Fruit fly (Drosophila melanogaster): ENCODE data around the gene Nepl8.

The Nepl8 gene

DNA sequence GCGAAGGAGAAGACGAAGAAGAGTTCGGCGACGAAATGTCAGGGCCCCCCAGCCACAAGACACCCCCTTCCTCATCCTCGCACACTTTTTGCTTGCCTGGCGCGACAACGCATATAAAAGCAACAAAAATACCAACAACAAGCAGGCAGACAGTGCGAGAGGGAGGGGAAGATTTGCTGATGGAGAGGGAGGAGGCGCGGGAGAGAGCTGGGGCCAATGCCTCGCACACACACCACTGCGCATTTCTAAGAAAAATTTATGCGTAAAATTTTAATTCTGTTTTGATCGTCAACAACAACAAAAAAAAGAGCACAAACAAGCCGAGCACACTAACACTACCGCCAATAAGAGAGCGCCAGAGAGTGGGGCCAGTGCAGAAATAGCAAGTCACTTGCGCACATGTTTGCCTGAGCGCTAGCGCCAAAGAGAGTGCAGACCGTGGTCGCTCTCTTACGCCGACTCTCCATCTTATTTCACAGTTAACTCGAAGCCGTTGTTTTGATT lies 38.1 kb downstream of the Nepl8 start (continued):
- peak; percentile 29; the same call in 1 of the 3 replicates for TF ChIP-seq Mrtf (GFP tag; IDR thresholded peaks at IDR 0.05)
- peak; percentile 69 for TF ChIP-seq B-H2 (GFP tag; optimal IDR thresholded peaks at IDR 0.05)
- TF ChIP-seq CG9215 (GFP tag; IDR thresholded peaks at IDR 0.05), result no peak
- TF ChIP-seq pan (optimal IDR thresholded peaks at IDR 0.05), result no peak
- TF ChIP-seq pan (GFP tag; optimal IDR thresholded peaks at IDR 0.05 in 1 of 2, IDR thresholded peaks at IDR 0.05 in 1 of 2), result peak in 1 of 2 experiments; percentile 42
- TF ChIP-seq kni (GFP tag; optimal IDR thresholded peaks at IDR 0.05), result peak; percentile 93
- TF ChIP-seq NfI (GFP tag; optimal IDR thresholded peaks at IDR 0.05), result peak; percentile 18
- TF ChIP-seq vvl (GFP tag; IDR thresholded peaks at IDR 0.05), result peak; percentile 93
- TF ChIP-seq Hr78 (GFP tag; optimal IDR thresholded peaks at IDR 0.05), result peak in 1 of 2 experiments; percentile 73
- no peak for TF ChIP-seq dysf (GFP tag; IDR thresholded peaks at IDR 0.05)
- TF ChIP-seq CG17385 (GFP tag; optimal IDR thresholded peaks at IDR 0.05), result peak; percentile 44
- peak; percentile 51 for TF ChIP-seq wek (GFP tag; optimal IDR thresholded peaks at IDR 0.05)
- no peak; the same call in none of the 2 replicates for TF ChIP-seq onecut (GFP tag; IDR thresholded peaks at IDR 0.05)
- TF ChIP-seq Oli (tag; optimal IDR thresholded peaks at IDR 0.05), result no peak
- TF ChIP-seq Eip74EF (GFP tag; optimal IDR thresholded peaks at IDR 0.05), result peak in 1 of 2 experiments; percentile 68
- no peak for TF ChIP-seq D (optimal IDR thresholded peaks at IDR 0.05)
- TF ChIP-seq D (GFP tag; optimal IDR thresholded peaks at IDR 0.05), result no peak
- TF ChIP-seq CG1792 (GFP tag; optimal IDR thresholded peaks at IDR 0.05), result peak; percentile 35
- no peak for TF ChIP-seq Doc2 (GFP tag; IDR thresholded peaks at IDR 0.05)
- no peak for TF ChIP-seq jing (GFP tag; optimal IDR thresholded peaks at IDR 0.05)
- no peak for TF ChIP-seq crp (GFP tag; optimal IDR thresholded peaks at IDR 0.05)
- peak; percentile 80 for TF ChIP-seq nom (GFP tag; optimal IDR thresholded peaks at IDR 0.05)
- 0 out of 2 replicates have a peak, but pooled peaks have one; percentile 30 for TF ChIP-seq CG32772 (GFP tag; IDR thresholded peaks at IDR 0.05)
- TF ChIP-seq hth (optimal IDR thresholded peaks at IDR 0.05), result no peak
- TF ChIP-seq da (GFP tag; optimal IDR thresholded peaks at IDR 0.05), result no peak
- TF ChIP-seq odd (GFP tag; optimal IDR thresholded peaks at IDR 0.05), result peak; percentile 48
- TF ChIP-seq NC2β (GFP tag; optimal IDR thresholded peaks at IDR 0.05), result no peak
- peak; percentile 44 for TF ChIP-seq CG6683 (GFP tag; optimal IDR thresholded peaks at IDR 0.05)
- TF ChIP-seq ttk (GFP tag; IDR thresholded peaks at IDR 0.05), result no peak
- TF ChIP-seq lbe (GFP tag; optimal IDR thresholded peaks at IDR 0.05), result peak; percentile 70
- peak; percentile 31 for TF ChIP-seq CG15696 (tag; optimal IDR thresholded peaks at IDR 0.05)
- 0 out of 2 replicates have a peak, but pooled peaks have one; percentile 18 for TF ChIP-seq CG31224 (GFP tag; IDR thresholded peaks at IDR 0.05)
- TF ChIP-seq CG13123 (GFP tag; optimal IDR thresholded peaks at IDR 0.05), result no peak
- peak; percentile 68 for TF ChIP-seq exex (tag; optimal IDR thresholded peaks at IDR 0.05)
- TF ChIP-seq Bgb (GFP tag; IDR thresholded peaks at IDR 0.05; ENCODE audit: partially characterized antibody), result peak; percentile 67
- no peak; the same call in 2 of the 3 replicates for TF ChIP-seq gce (GFP tag; IDR thresholded peaks at IDR 0.05)
- TF ChIP-seq jigr1 (GFP tag; IDR thresholded peaks at IDR 0.05), result no peak
- no peak for TF ChIP-seq Gsc (GFP tag; IDR thresholded peaks at IDR 0.05)
- peak; percentile 58 for TF ChIP-seq Hand (GFP tag; optimal IDR thresholded peaks at IDR 0.05)
- TF ChIP-seq Sin3A (optimal IDR thresholded peaks at IDR 0.05), result no peak
- TF ChIP-seq CG14441 (GFP tag; IDR thresholded peaks at IDR 0.05), result peak; percentile 60
- TF ChIP-seq MTF-1 (GFP tag; optimal IDR thresholded peaks at IDR 0.05; ENCODE audit: borderline replicate concordance), result peak; percentile 72
- no peak for TF ChIP-seq Oaz (GFP tag; IDR thresholded peaks at IDR 0.05)
- peak; percentile 17; the same call in 1 of the 2 replicates for TF ChIP-seq sob (GFP tag; IDR thresholded peaks at IDR 0.05)
- no peak for TF ChIP-seq CG30431 (GFP tag; optimal IDR thresholded peaks at IDR 0.05)
- peak; percentile 100 for TF ChIP-seq chinmo (GFP tag; IDR thresholded peaks at IDR 0.05; ENCODE audit: partially characterized antibody)
- no peak for TF ChIP-seq CG8089 (GFP tag; optimal IDR thresholded peaks at IDR 0.05)
- no peak for TF ChIP-seq eyg (GFP tag; optimal IDR thresholded peaks at IDR 0.05)
- peak; percentile 45 for TF ChIP-seq CG4328 (GFP tag; optimal IDR thresholded peaks at IDR 0.05)
- 0 out of 3 replicates have a peak, but pooled peaks have one; percentile 17 for TF ChIP-seq CG34422 (GFP tag; IDR thresholded peaks at IDR 0.05)
- TF ChIP-seq CG10462 (GFP tag; optimal IDR thresholded peaks at IDR 0.05), result no peak

Measured in whole organism, embryonic.